Fruit fly (Drosophila melanogaster): ENCODE results near the gene Orp8.

DNA sequence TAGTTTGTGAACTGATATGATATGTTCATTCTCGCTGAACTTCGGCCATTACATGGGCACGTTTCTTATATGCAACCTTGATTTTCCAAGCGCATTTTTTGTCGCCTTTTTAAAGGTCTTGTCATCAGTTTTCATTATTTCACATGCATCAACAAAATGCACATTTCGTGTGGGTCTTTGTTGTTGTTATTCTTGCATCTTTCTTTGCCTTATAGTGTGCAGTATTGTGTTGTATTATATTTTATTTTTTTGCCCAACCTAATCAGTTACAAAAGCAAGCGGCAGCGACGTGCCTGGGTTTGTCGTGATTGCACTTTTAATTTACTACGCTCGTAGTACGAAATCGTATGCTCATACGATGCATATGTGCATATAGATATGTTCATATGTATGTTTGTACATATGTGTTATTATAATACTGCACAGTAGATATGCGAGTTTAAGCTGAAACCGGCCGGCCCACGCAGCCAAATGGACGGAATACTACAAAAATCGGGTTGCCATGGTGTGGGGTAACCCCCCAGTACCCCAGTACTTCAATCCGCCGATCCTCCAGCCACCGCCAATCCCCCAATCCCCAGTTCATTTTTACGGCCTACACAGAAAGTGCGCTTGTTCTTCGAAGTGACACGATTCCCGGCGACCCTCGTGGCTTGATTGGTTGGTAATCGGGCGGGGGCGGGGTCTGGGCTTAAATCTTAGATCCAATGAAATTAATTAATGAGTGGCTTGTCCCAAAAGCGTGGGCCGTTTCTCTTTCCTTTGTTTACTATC is 34.4 kb upstream of the Orp8 start:
- no peak for TF ChIP-seq dmrt93B (GFP tag; optimal IDR thresholded peaks at IDR 0.05)
- no peak for TF ChIP-seq Vsx2 (GFP tag; optimal IDR thresholded peaks at IDR 0.05; ENCODE audit: partially characterized antibody)
- no peak for TF ChIP-seq Myc (optimal IDR thresholded peaks at IDR 0.05)
- TF ChIP-seq Jra (GFP tag; optimal IDR thresholded peaks at IDR 0.05): no peak
- TF ChIP-seq usp (GFP tag; optimal IDR thresholded peaks at IDR 0.05): no peak
- TF ChIP-seq Hnf4 (GFP tag; optimal IDR thresholded peaks at IDR 0.05): no peak
- no peak for TF ChIP-seq Hr78 (GFP tag; optimal IDR thresholded peaks at IDR 0.05)
- no peak for TF ChIP-seq rgr (GFP tag; optimal IDR thresholded peaks at IDR 0.05)
- no peak for TF ChIP-seq lola (GFP tag; optimal IDR thresholded peaks at IDR 0.05)
- TF ChIP-seq OdsH (GFP tag; optimal IDR thresholded peaks at IDR 0.05): no peak
- TF ChIP-seq CG32264 (GFP tag; optimal IDR thresholded peaks at IDR 0.05): no peak
- TF ChIP-seq Abd-B (GFP tag; optimal IDR thresholded peaks at IDR 0.05): no peak
